Worm (Caenorhabditis elegans) whole organism, L2 larva: ENCODE data around the gene Y54E2A.10.

Experiments
- egl-27 ChIP-seq: sonication (generic microtip); optimal IDR thresholded peaks from 3 replicates; lab custom pipeline; 2017; ENCODE audit warnings: missing biosample characterization, missing genetic modification reagents, missing genetic modification characterization
- lin-13 ChIP-seq: fragments of 150-350 bp; optimal IDR thresholded peaks from 2 replicates; lab custom pipeline; 2014; ENCODE audit warnings: missing biosample characterization, missing genetic modification reagents, missing genetic modification characterization

DNA sequence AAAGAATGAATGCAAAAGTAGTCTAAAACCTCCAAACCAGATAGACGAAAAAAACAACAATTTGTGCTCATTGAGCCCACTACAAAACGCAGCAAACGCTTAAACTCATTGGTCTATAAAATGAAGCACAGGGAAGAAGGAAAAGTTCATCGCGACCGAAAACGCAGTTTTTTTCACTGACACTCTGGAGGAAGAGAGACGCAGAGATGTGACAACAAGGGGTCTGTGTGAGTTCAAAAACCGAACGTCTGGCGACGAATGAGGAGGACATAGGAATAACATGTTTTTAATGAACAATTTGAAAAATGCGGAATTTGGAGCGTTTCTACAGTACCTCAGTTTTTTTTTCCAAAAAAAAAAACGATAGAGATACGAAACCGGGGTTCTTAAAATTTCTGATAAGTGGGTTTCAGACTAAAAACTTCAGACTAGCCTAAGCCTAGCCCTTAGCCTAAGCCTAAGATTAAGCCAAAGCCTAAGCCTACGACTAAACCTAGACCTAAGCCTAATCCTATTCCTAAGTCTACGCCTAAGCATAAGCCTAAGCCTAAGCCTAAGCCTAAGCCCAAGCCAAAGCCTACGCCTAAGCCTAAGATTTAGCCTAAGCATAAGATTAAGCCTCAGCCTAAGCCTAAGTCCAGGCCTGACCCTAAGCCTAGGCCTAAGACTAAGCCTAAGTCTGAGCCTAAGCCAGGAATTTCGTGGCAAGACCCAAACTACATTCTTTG lies 28.6 kb downstream of the Y54E2A.10 start:
- no peak for TF ChIP-seq lin-13 (GFP tag; lab: Kevin White, UChicago)
- no peak for TF ChIP-seq egl-27
